Worm (Caenorhabditis elegans) whole organism, early embryonic: ENCODE measurements around the gene mel-46.

Source experiments
- B0310.2 ChIP-seq: sonication (generic microtip); optimal IDR thresholded peaks from 2 replicates; lab custom pipeline; 2016; ENCODE audit warnings: mild to moderate bottlenecking, missing genetic modification characterization, missing compliant biosample characterization
- F13C5.2 ChIP-seq: sonication (generic microtip); optimal IDR thresholded peaks from 2 replicates; lab custom pipeline; 2017; ENCODE audit warnings: mild to moderate bottlenecking, missing genetic modification characterization, inconsistent platforms, missing compliant biosample characterization
- aly-1 ChIP-seq: sonication (generic microtip); optimal IDR thresholded peaks from 2 replicates; lab custom pipeline; 2016; ENCODE audit warnings: missing genetic modification characterization, missing compliant biosample characterization
- ama-1 ChIP-seq: fragments of 150-350 bp; optimal IDR thresholded peaks from 2 replicates; lab custom pipeline; 2014
- ceh-13 ChIP-seq: fragments of 200-800 bp; sonication (Bioruptor generic); optimal IDR thresholded peaks from 2 replicates; lab custom pipeline; 2018; ENCODE audit warnings: mild to moderate bottlenecking, missing genetic modification characterization, missing compliant biosample characterization
- ceh-36 ChIP-seq: sonication (generic microtip); optimal IDR thresholded peaks from 2 replicates; lab custom pipeline; 2016; ENCODE audit warnings: missing genetic modification characterization, inconsistent platforms, missing compliant biosample characterization
- ets-7 ChIP-seq: sonication (generic microtip); optimal IDR thresholded peaks from 2 replicates; lab custom pipeline; 2016; ENCODE audit warnings: missing genotype, missing genetic modification characterization, missing compliant biosample characterization
- hmbx-1 ChIP-seq: sonication (generic microtip); optimal IDR thresholded peaks from 2 replicates; lab custom pipeline; 2016; ENCODE audit warnings: mild to moderate bottlenecking, missing genetic modification characterization, missing compliant biosample characterization
- hmg-4 ChIP-seq: fragments of 200-800 bp; sonication (Bioruptor generic); optimal IDR thresholded peaks from 2 replicates; lab custom pipeline; 2018; ENCODE audit warnings: mild to moderate bottlenecking, missing genetic modification characterization, missing compliant biosample characterization
- sea-1 ChIP-seq: fragments of 200-800 bp; sonication (Bioruptor generic); conservative IDR thresholded peaks from 2 replicates; pipeline ENCODE4 v1.3.6; 2022; ENCODE audit warnings: missing genetic modification characterization, missing compliant biosample characterization
- tbx-11 ChIP-seq: fragments of 200-800 bp; sonication (Bioruptor generic); IDR thresholded peaks from 2 replicates; pipeline ENCODE4 v1.3.6; 2022; ENCODE audit warnings: missing genetic modification characterization, missing compliant biosample characterization
- tbx-37 ChIP-seq: fragments of 200-800 bp; sonication (Bioruptor generic); conservative IDR thresholded peaks from 2 replicates; pipeline ENCODE4 v1.3.6; 2022; ENCODE audit warnings: missing genetic modification reagents, missing genetic modification characterization, missing compliant biosample characterization
- tra-4 ChIP-seq: sonication (generic microtip); optimal IDR thresholded peaks from 2 replicates; lab custom pipeline; 2017; ENCODE audit warnings: missing genetic modification characterization, missing compliant biosample characterization

DNA sequence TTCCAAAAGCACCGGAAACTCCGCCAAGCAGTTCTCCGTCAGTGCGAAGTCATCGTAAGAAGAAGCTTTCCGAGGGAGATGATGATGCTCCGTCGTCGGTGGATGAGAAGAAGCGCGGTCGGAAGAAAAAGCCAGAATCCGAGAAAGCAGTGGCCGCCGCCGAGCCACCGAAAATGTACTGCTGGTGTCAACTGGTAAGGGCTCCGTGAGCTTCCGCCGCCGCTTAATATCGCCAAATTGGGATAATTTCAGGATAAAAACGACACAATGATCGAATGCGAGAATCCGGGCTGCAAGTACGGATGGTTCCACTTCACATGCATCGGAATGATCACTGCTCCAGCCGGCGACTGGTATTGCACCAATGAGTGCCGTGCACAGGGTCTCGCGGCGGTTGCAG is 1.6 kb upstream of the mel-46 start:
- no peak for TF ChIP-seq ama-1 (lab: Kevin White, UChicago)
- no peak for TF ChIP-seq sea-1 (GFP tag; lab: Robert Waterston, UW)
- no peak for TF ChIP-seq aly-1
- TF ChIP-seq F13C5.2 (tag; lab: Kevin White, UChicago): no peak
- TF ChIP-seq ceh-13 (GFP tag; lab: Kevin White, UChicago): no peak
- TF ChIP-seq tra-4: no peak
- no peak for TF ChIP-seq hmg-4
- TF ChIP-seq tbx-11 (GFP tag; lab: Robert Waterston, UW): no peak
- no peak for TF ChIP-seq ceh-36 (tag; lab: Kevin White, UChicago)
- TF ChIP-seq hmbx-1 (tag; lab: Kevin White, UChicago): no peak
- TF ChIP-seq ets-7: no peak
- TF ChIP-seq tbx-37 (GFP tag; lab: Robert Waterston, UW): no peak
- no peak for TF ChIP-seq B0310.2 (tag; lab: Kevin White, UChicago)
